Fruit fly (Drosophila melanogaster): ENCODE measurements around the gene CG13046.

DNA sequence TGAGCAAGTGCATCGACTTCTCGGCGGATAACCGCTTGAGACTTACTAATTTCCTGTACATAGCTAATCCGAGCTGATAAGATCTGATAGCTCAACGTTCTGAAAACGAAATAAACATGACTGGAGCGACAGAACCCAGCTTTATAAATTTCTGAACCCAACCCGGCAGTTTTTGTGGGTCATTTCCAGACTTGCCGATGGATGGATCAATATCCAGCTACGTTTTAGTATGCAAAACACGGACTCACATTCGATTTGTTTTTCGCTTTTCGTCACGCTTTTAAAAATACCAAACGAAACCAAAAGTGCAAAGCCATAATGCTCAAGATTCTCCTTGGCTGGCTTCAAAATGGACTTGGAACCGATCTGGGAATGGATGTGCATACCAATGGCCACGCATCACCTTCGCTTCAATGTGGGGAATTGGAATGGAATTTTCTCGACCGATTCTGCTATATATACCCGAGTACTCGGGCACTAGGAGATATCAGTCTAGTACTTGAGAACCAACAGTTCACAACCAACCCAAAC is 17.4 kb downstream of the CG13046 start, which contains the start of the genes CG34248 and CG13067:
- no peak for TF ChIP-seq CG1620 (GFP tag; optimal IDR thresholded peaks at IDR 0.05)
- TF ChIP-seq Mnt (GFP tag; optimal IDR thresholded peaks at IDR 0.05): no peak

Data from whole organism, adult.